Fruit fly (Drosophila melanogaster) whole organism, larva: ENCODE results near the gene mAcon2.
A peak's percentile ranks its signal among the peaks of the same experiment; 100 is the strongest.

Experiments used
- noc ChIP-seq: fragments of 200-800 bp; sonication (Bioruptor generic); optimal IDR thresholded peaks from 3 replicates; lab custom pipeline; 2019; ENCODE audit warnings: missing biosample characterization, mild to moderate bottlenecking, missing genetic modification characterization, moderate library complexity

Gene mAcon2

dm6 chr3R:11136877-11137276 is at the start of gene mAcon2:
Gene mAcon2, plus strand, starts transcription at chr3R:11137177.
- no peak for TF ChIP-seq noc (tag; lab: Kevin White, UChicago)

dm6 chr3R:11088120-11088519 is 48.9 kb upstream of the mAcon2 start, which contains the start of gene CG43449:
Gene CG43449, plus strand, starts transcription at chr3R:11088420.
- TF ChIP-seq noc (tag; lab: Kevin White, UChicago), result no peak

- TF ChIP-seq noc (tag; lab: Kevin White, UChicago), result no peak
Measured at dm6 chr3R:11115606-11116005, 21.4 kb upstream of the mAcon2 start, which contains the start of gene SdhCL. Gene SdhCL, minus strand, starts transcription at chr3R:11115706.

- peak; percentile 25 for TF ChIP-seq noc (tag; lab: Kevin White, UChicago)
Measured at dm6 chr3R:11126383-11126782, 10.6 kb upstream of the mAcon2 start.

- no peak for TF ChIP-seq noc (tag; lab: Kevin White, UChicago)
Measured at dm6 chr3R:11128116-11128626, 8.8 kb upstream of the mAcon2 start, which contains the start of gene Ugt35C1. Gene Ugt35C1, minus strand, starts transcription at chr3R:11128328.

dm6 chr3R:11145135-11145534 is 8.2 kb downstream of the mAcon2 start, which contains the start of gene CheA86a:
Gene CheA86a, minus strand, starts transcription at chr3R:11145235.
- no peak for TF ChIP-seq noc (tag; lab: Kevin White, UChicago)

dm6 chr3R:11153799-11154273 is 16.9 kb downstream of the mAcon2 start, which contains the start of gene Ugt302K1:
Gene Ugt302K1, minus strand, starts transcription at chr3R:11153849.
- no peak for TF ChIP-seq noc (tag; lab: Kevin White, UChicago)

dm6 chr3R:11154576-11155113 is 17.7 kb downstream of the mAcon2 start, which contains the start of gene Ugt302E1:
Gene Ugt302E1, plus strand, starts transcription at chr3R:11154626.
- TF ChIP-seq noc (tag; lab: Kevin White, UChicago), result no peak

- TF ChIP-seq noc (tag; lab: Kevin White, UChicago), result peak; percentile 1
Measured at dm6 chr3R:11156858-11157257, 19.9 kb downstream of the mAcon2 start, which contains the start of gene Ugt302C1. Gene Ugt302C1, plus strand, starts transcription at chr3R:11157098.

- no peak for TF ChIP-seq noc (tag; lab: Kevin White, UChicago)
Measured at dm6 chr3R:11160907-11161306, 23.9 kb downstream of the mAcon2 start, which contains the start of gene CG4757. Gene CG4757, plus strand, starts transcription at chr3R:11161207.

dm6 chr3R:11165974-11166373 is 29.0 kb downstream of the mAcon2 start, which contains the start of gene Ugt35E1:
Gene Ugt35E1, minus strand, starts transcription at chr3R:11166074.
- no peak for TF ChIP-seq noc (tag; lab: Kevin White, UChicago)

dm6 chr3R:11167931-11168465 is 31.0 kb downstream of the mAcon2 start, which contains the start of gene Ugt35E2:
Gene Ugt35E2, minus strand, starts transcription at chr3R:11167981.
- TF ChIP-seq noc (tag; lab: Kevin White, UChicago), result no peak

- no peak for TF ChIP-seq noc (tag; lab: Kevin White, UChicago)
Measured at dm6 chr3R:11170146-11170545, 33.2 kb downstream of the mAcon2 start, which contains the start of gene Ugt35B1. Gene Ugt35B1, minus strand, starts transcription at chr3R:11170246.

dm6 chr3R:11172460-11173168 is 35.6 kb downstream of the mAcon2 start, which contains the start of gene Ugt35A1:
Gene Ugt35A1, minus strand, starts transcription at chr3R:11172664.
- TF ChIP-seq noc (tag; lab: Kevin White, UChicago), result no peak

- TF ChIP-seq noc (tag; lab: Kevin White, UChicago), result peak; percentile 37
Measured at dm6 chr3R:11173169-11173506, 36.2 kb downstream of the mAcon2 start.

dm6 chr3R:11175308-11175707 is 38.3 kb downstream of the mAcon2 start, which contains the start of the genes Ugt304A1 and Ugt303A1:
Gene Ugt304A1, minus strand, starts transcription at chr3R:11175408.
Gene Ugt303A1, plus strand, starts transcription at chr3R:11175529.
- TF ChIP-seq noc (tag; lab: Kevin White, UChicago), result no peak
